Fruit fly (Drosophila melanogaster) whole organism: Measurements from ENCODE around the gene shv.

Source experiments
- CG8478 ChIP-seq: fragments of >200 bp; optimal IDR thresholded peaks from 2 replicates; lab custom pipeline; 2018; ENCODE audit warnings: inconsistent platforms
- Dll ChIP-seq: fragments of >200 bp; optimal IDR thresholded peaks from 2 replicates; lab custom pipeline; 2017
- EcR ChIP-seq, 2 experiments: fragments of >200 bp; optimal IDR thresholded peaks; 2 replicates each; lab custom pipeline; 2017; ENCODE audit warnings: missing biosample characterization in 2 of 2, missing genetic modification characterization in 2 of 2, missing genetic modification reagents in 2 of 2
- psq ChIP-seq: fragments of >200 bp; optimal IDR thresholded peaks from 2 replicates; lab custom pipeline; 2017

dm6 chr2L:451705-452472, 1.0 kb upstream of the shv start:
- TF ChIP-seq EcR (GFP tag; optimal IDR thresholded peaks at IDR 0.05; lab: Kevin White, UChicago) (no peak), Dll (no peak), CG8478 (no peak), psq (lab: Kevin White, UChicago) (no peak)
